Fruit fly (Drosophila melanogaster) whole organism, prepupa: ENCODE data around the gene Wwox.
"Not testable (repeated sequence)": the region's sequence is repeated elsewhere in the genome, so short reads cannot be mapped to it uniquely, and the experiment has no call there.

ENCODE experiments used
- CG10631 ChIP-seq: fragments of 200-800 bp; sonication (Bioruptor generic); optimal IDR thresholded peaks from 2 replicates; lab custom pipeline; 2016; ENCODE audit warnings: missing biosample characterization, missing genetic modification characterization
- CG4318 ChIP-seq: fragments of 200-800 bp; sonication (Bioruptor generic); optimal IDR thresholded peaks from 3 replicates; lab custom pipeline; 2017; ENCODE audit warnings: missing biosample characterization, mild to moderate bottlenecking, missing genetic modification characterization
- CG6854 ChIP-seq: fragments of 200-800 bp; sonication (Bioruptor generic); optimal IDR thresholded peaks from 2 replicates; lab custom pipeline; 2017; ENCODE audit warnings: missing biosample characterization, mild to moderate bottlenecking, missing genetic modification characterization
- CG7368 ChIP-seq: fragments of 200-800 bp; sonication (Bioruptor generic); optimal IDR thresholded peaks from 3 replicates; lab custom pipeline; 2016; ENCODE audit warnings: missing biosample characterization, missing genetic modification characterization
- CG8119 ChIP-seq: fragments of 200-800 bp; sonication (Bioruptor generic); IDR thresholded peaks from 3 replicates; pipeline ENCODE4 v1.3.6; 2022; ENCODE audit warnings: missing biosample characterization, missing genetic modification characterization
- CG8319 ChIP-seq: fragments of 200-800 bp; sonication (Bioruptor generic); optimal IDR thresholded peaks from 3 replicates; lab custom pipeline; 2016; ENCODE audit warnings: missing biosample characterization, missing genetic modification characterization
- Eip93F ChIP-seq: fragments of 200-800 bp; sonication (Bioruptor generic); optimal IDR thresholded peaks from 2 replicates; lab custom pipeline; 2016; ENCODE audit warnings: missing biosample characterization, mild to moderate bottlenecking, missing genetic modification characterization
- Hr4 ChIP-seq: fragments of 200-800 bp; sonication (Bioruptor generic); optimal IDR thresholded peaks from 3 replicates; lab custom pipeline; 2016; ENCODE audit warnings: missing biosample characterization, missing genetic modification characterization
- OdsH ChIP-seq: fragments of 200-800 bp; sonication (Bioruptor generic); optimal IDR thresholded peaks from 3 replicates; lab custom pipeline; 2016; ENCODE audit warnings: missing biosample characterization, missing genetic modification characterization
- Smox ChIP-seq: fragments of 200-800 bp; sonication (Bioruptor generic); optimal IDR thresholded peaks from 3 replicates; lab custom pipeline; 2016; ENCODE audit warnings: missing biosample characterization, missing genetic modification characterization
- topi ChIP-seq: fragments of 200-800 bp; sonication (Bioruptor generic); optimal IDR thresholded peaks from 3 replicates; lab custom pipeline; 2016; ENCODE audit warnings: missing biosample characterization, missing genetic modification characterization

DNA sequence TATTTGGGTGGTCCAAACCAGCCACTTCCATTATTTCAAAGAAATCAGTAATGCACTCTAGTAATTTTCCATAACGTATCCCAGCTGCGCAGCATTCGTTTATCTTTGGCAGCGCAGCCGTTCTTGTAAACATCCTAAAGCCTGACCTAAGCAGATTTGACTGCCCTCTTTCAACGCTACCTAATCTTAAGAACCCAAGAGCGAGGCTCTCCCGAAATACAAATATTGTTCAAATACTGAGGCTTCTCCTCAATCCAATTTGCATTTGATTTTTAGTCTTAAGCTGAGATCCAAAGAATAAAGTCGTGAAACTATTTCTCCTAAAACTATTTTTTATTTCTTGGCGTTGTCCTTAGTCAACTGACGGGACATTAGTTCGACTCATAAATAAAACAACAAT, 20.4 kb downstream of the Wwox start, which contains the start of gene CG7231:
- not testable (repeated sequence) for TF ChIP-seq CG8319 (GFP tag; lab: Kevin White, UChicago); CG4318; Eip93F (GFP tag; lab: Kevin White, UChicago); CG7368 (GFP tag; lab: Kevin White, UChicago); topi (GFP tag; lab: Kevin White, UChicago); Smox (GFP tag; lab: Kevin White, UChicago); CG6854; CG10631; OdsH (GFP tag; lab: Kevin White, UChicago); Hr4 (GFP tag; lab: Kevin White, UChicago); CG8119 (GFP tag; lab: Robert Waterston, UW)
